Fruit fly (Drosophila melanogaster) whole organism, embryonic: Measurements from ENCODE around the gene CG2841.

Source experiments
- B-H2 ChIP-seq: fragments of 200-800 bp; sonication (Bioruptor generic); optimal IDR thresholded peaks from 2 replicates; lab custom pipeline; 2018; ENCODE audit warnings: missing biosample characterization, mild to moderate bottlenecking, missing genetic modification characterization
- Bgb ChIP-seq: fragments of 200-800 bp; sonication (Bioruptor generic); IDR thresholded peaks from 2 replicates; pipeline ENCODE4 v1.3.6; 2022; ENCODE audit warnings: missing biosample characterization, missing genetic modification characterization; ENCODE audit not compliant: partially characterized antibody
- CG10147 ChIP-seq: fragments of 200-800 bp; sonication (Bioruptor generic); optimal IDR thresholded peaks from 2 replicates; lab custom pipeline; 2019; ENCODE audit warnings: missing biosample characterization, mild to moderate bottlenecking, missing genetic modification characterization, moderate library complexity
- CG10267 ChIP-seq: fragments of 200-800 bp; sonication (Bioruptor generic); optimal IDR thresholded peaks from 2 replicates; lab custom pipeline; 2018; ENCODE audit warnings: missing biosample characterization, mild to moderate bottlenecking, missing genetic modification characterization, moderate library complexity
- CG12299 ChIP-seq: fragments of 200-800 bp; sonication (Bioruptor generic); optimal IDR thresholded peaks from 2 replicates; lab custom pipeline; 2018; ENCODE audit warnings: missing biosample characterization, mild to moderate bottlenecking, missing genetic modification characterization
- CG12659 ChIP-seq: fragments of 200-800 bp; sonication (Bioruptor generic); optimal IDR thresholded peaks from 3 replicates; lab custom pipeline; 2017; ENCODE audit warnings: mild to moderate bottlenecking, missing biosample characterization, missing genetic modification reagents, missing genetic modification characterization
- CG13123 ChIP-seq: fragments of 200-800 bp; sonication (Bioruptor generic); optimal IDR thresholded peaks from 2 replicates; lab custom pipeline; 2016; ENCODE audit warnings: missing biosample characterization, missing genetic modification characterization
- CG14710 ChIP-seq: fragments of 200-800 bp; sonication (Bioruptor generic); optimal IDR thresholded peaks from 3 replicates; lab custom pipeline; 2019; ENCODE audit warnings: missing biosample characterization, mild to moderate bottlenecking, missing genetic modification characterization, moderate library complexity
- CG15073 ChIP-seq: fragments of 200-800 bp; sonication (Bioruptor generic); optimal IDR thresholded peaks from 2 replicates; lab custom pipeline; 2016; ENCODE audit warnings: missing biosample characterization, missing genetic modification characterization
- CG18599 ChIP-seq: fragments of 200-800 bp; sonication (Bioruptor generic); optimal IDR thresholded peaks from 3 replicates; lab custom pipeline; 2017; ENCODE audit warnings: missing biosample characterization, missing genetic modification characterization, mild to moderate bottlenecking, moderate library complexity, missing genetic modification reagents
- CG2116 ChIP-seq: fragments of 200-800 bp; sonication (Bioruptor generic); optimal IDR thresholded peaks from 3 replicates; lab custom pipeline; 2018; ENCODE audit warnings: missing biosample characterization, mild to moderate bottlenecking, missing genetic modification characterization
- CG2129 ChIP-seq: fragments of 200-800 bp; sonication (Bioruptor generic); IDR thresholded peaks from 2 replicates; pipeline ENCODE4 v1.3.6; 2022; ENCODE audit warnings: missing biosample characterization, missing genetic modification characterization; ENCODE audit not compliant: partially characterized antibody
- CG32767 ChIP-seq: fragments of 200-800 bp; sonication (Bioruptor generic); IDR thresholded peaks from 2 replicates; pipeline ENCODE4 v1.3.6; 2022; ENCODE audit warnings: missing biosample characterization, missing genetic modification characterization
- CG3838 ChIP-seq: fragments of 200-800 bp; sonication (Bioruptor generic); optimal IDR thresholded peaks from 3 replicates; lab custom pipeline; 2016; ENCODE audit warnings: missing biosample characterization, missing genetic modification characterization
- CG4328 ChIP-seq: fragments of 200-800 bp; sonication (Bioruptor generic); optimal IDR thresholded peaks from 3 replicates; lab custom pipeline; 2017; ENCODE audit warnings: missing biosample characterization, missing genetic modification reagents, missing genetic modification characterization
- CG4424 ChIP-seq: fragments of 200-800 bp; sonication (Bioruptor generic); optimal IDR thresholded peaks from 3 replicates; lab custom pipeline; 2016; ENCODE audit warnings: missing biosample characterization, missing genetic modification characterization
- CG4820 ChIP-seq: fragments of 200-800 bp; sonication (Bioruptor generic); optimal IDR thresholded peaks from 3 replicates; lab custom pipeline; 2016; ENCODE audit warnings: missing biosample characterization, missing genetic modification characterization
- CG5180 ChIP-seq: fragments of 200-800 bp; sonication (Bioruptor generic); optimal IDR thresholded peaks from 3 replicates; lab custom pipeline; 2017; ENCODE audit warnings: missing biosample characterization, missing genetic modification characterization, mild to moderate bottlenecking, moderate library complexity, missing genetic modification reagents
- CG6272 ChIP-seq: fragments of 200-800 bp; sonication (Bioruptor generic); IDR thresholded peaks from 2 replicates; pipeline ENCODE4 v1.3.6; 2022; ENCODE audit warnings: missing biosample characterization, missing genetic modification characterization
- CG8388 ChIP-seq: fragments of 200-800 bp; sonication (Bioruptor generic); optimal IDR thresholded peaks from 2 replicates; lab custom pipeline; 2019; ENCODE audit warnings: missing biosample characterization, mild to moderate bottlenecking, missing genetic modification characterization, moderate library complexity
- CG9727 ChIP-seq: fragments of 200-800 bp; sonication (Bioruptor generic); optimal IDR thresholded peaks from 3 replicates; lab custom pipeline; 2017; ENCODE audit warnings: missing biosample characterization, mild to moderate bottlenecking, missing genetic modification characterization
- CG9932 ChIP-seq: fragments of 200-800 bp; sonication (Bioruptor generic); IDR thresholded peaks from 2 replicates; pipeline ENCODE4 v1.3.6; 2022; ENCODE audit warnings: missing biosample characterization, missing genetic modification characterization
- CTCF ChIP-seq: fragments of 200-800 bp; sonication (Bioruptor generic); optimal IDR thresholded peaks from 2 replicates; lab custom pipeline; 2017; ENCODE audit warnings: missing biosample characterization, mild to moderate bottlenecking, missing genetic modification characterization, moderate library complexity
- Elba2 ChIP-seq: fragments of 200-800 bp; sonication (Bioruptor generic); optimal IDR thresholded peaks from 3 replicates; lab custom pipeline; 2016; ENCODE audit warnings: missing biosample characterization, missing genetic modification characterization
- Fer1 ChIP-seq: fragments of 200-800 bp; sonication (Bioruptor generic); optimal IDR thresholded peaks from 2 replicates; lab custom pipeline; 2017; ENCODE audit warnings: missing biosample characterization, mild to moderate bottlenecking, missing genetic modification characterization
- Gug ChIP-seq: fragments of 200-800 bp; sonication (Bioruptor generic); IDR thresholded peaks from 4 replicates; pipeline ENCODE4 v1.3.6; 2022; ENCODE audit warnings: missing biosample characterization, missing genetic modification characterization
- H15 ChIP-seq: fragments of 200-800 bp; sonication (Bioruptor generic); IDR thresholded peaks from 3 replicates; pipeline ENCODE4 v1.3.6; 2022; ENCODE audit warnings: missing biosample characterization, missing genetic modification characterization
- Hsf ChIP-seq: fragments of 200-800 bp; sonication (Bioruptor generic); optimal IDR thresholded peaks from 3 replicates; lab custom pipeline; 2016; ENCODE audit warnings: missing biosample characterization, missing genetic modification characterization
- Jarid2 ChIP-seq: fragments of 200-800 bp; sonication (Bioruptor generic); optimal IDR thresholded peaks from 3 replicates; lab custom pipeline; 2017; ENCODE audit warnings: mild to moderate bottlenecking, missing biosample characterization, missing genetic modification reagents, missing genetic modification characterization
- Sry-β ChIP-seq: fragments of 200-800 bp; sonication (Bioruptor generic); optimal IDR thresholded peaks from 2 replicates; lab custom pipeline; 2018; ENCODE audit warnings: missing biosample characterization, mild to moderate bottlenecking, missing genetic modification characterization, moderate library complexity
- Xrp1 ChIP-seq: fragments of 200-800 bp; sonication (Bioruptor generic); IDR thresholded peaks from 2 replicates; pipeline ENCODE4 v1.3.6; 2022; ENCODE audit warnings: missing biosample characterization, missing genetic modification characterization
- ase ChIP-seq: fragments of 200-800 bp; sonication (Bioruptor generic); IDR thresholded peaks from 3 replicates; pipeline ENCODE4 v1.3.6; 2022; ENCODE audit warnings: missing biosample characterization, missing genetic modification characterization
- br ChIP-seq: fragments of >200 bp; optimal IDR thresholded peaks from 2 replicates; lab custom pipeline; 2017
- ci ChIP-seq: fragments of 200-800 bp; sonication (Bioruptor generic); IDR thresholded peaks from 3 replicates; pipeline ENCODE4 v1.3.6; 2022; ENCODE audit warnings: missing biosample characterization, missing genetic modification characterization
- croc ChIP-seq: fragments of 200-800 bp; sonication (Bioruptor generic); conservative IDR thresholded peaks from 3 replicates; pipeline ENCODE4 v1.3.6; 2022; ENCODE audit warnings: missing biosample characterization, missing genetic modification characterization
- cwo ChIP-seq: fragments of 200-800 bp; sonication (Bioruptor generic); optimal IDR thresholded peaks from 3 replicates; lab custom pipeline; 2017; ENCODE audit warnings: missing biosample characterization, missing genetic modification characterization, mild to moderate bottlenecking, moderate library complexity, missing genetic modification reagents
- dysf ChIP-seq: fragments of 200-800 bp; sonication (Bioruptor generic); IDR thresholded peaks from 3 replicates; pipeline ENCODE4 v1.3.6; 2022; ENCODE audit warnings: missing biosample characterization, missing genetic modification characterization
- fd96Cb ChIP-seq: fragments of 200-800 bp; sonication (Bioruptor generic); optimal IDR thresholded peaks from 2 replicates; lab custom pipeline; 2018; ENCODE audit warnings: missing biosample characterization, mild to moderate bottlenecking, missing genetic modification characterization, moderate library complexity
- gsb ChIP-seq: fragments of 200-800 bp; sonication (Bioruptor generic); IDR thresholded peaks from 2 replicates; pipeline ENCODE4 v1.3.6; 2022; ENCODE audit warnings: missing biosample characterization, missing genetic modification characterization
- jigr1 ChIP-seq: fragments of 200-800 bp; sonication (Bioruptor generic); IDR thresholded peaks from 3 replicates; pipeline ENCODE4 v1.3.6; 2022; ENCODE audit warnings: missing biosample characterization, missing genetic modification characterization
- jing ChIP-seq: fragments of 200-800 bp; sonication (Bioruptor generic); optimal IDR thresholded peaks from 2 replicates; lab custom pipeline; 2018; ENCODE audit warnings: missing biosample characterization, mild to moderate bottlenecking, missing genetic modification characterization
- jumu ChIP-seq: fragments of 200-800 bp; sonication (Bioruptor generic); optimal IDR thresholded peaks from 3 replicates; lab custom pipeline; 2016; ENCODE audit warnings: missing biosample characterization, missing genetic modification characterization
- lab ChIP-seq: fragments of 200-800 bp; sonication (Bioruptor generic); optimal IDR thresholded peaks from 3 replicates; lab custom pipeline; 2017; ENCODE audit warnings: missing biosample characterization, missing genetic modification characterization, mild to moderate bottlenecking, moderate library complexity, missing genetic modification reagents
- lilli ChIP-seq: fragments of 200-800 bp; sonication (Bioruptor generic); optimal IDR thresholded peaks from 3 replicates; lab custom pipeline; 2016; ENCODE audit warnings: missing biosample characterization, missing genetic modification characterization
- nom ChIP-seq: fragments of 200-800 bp; sonication (Bioruptor generic); optimal IDR thresholded peaks from 2 replicates; lab custom pipeline; 2017; ENCODE audit warnings: missing biosample characterization, missing genetic modification characterization, mild to moderate bottlenecking, moderate library complexity, missing genetic modification reagents
- org-1 ChIP-seq: fragments of 200-800 bp; sonication (Bioruptor generic); optimal IDR thresholded peaks from 2 replicates; lab custom pipeline; 2017; ENCODE audit warnings: missing biosample characterization, missing genetic modification characterization
- ranshi ChIP-seq: fragments of 200-800 bp; sonication (Bioruptor generic); IDR thresholded peaks from 2 replicates; pipeline ENCODE4 v1.3.6; 2022; ENCODE audit warnings: missing biosample characterization, missing genetic modification characterization
- sc ChIP-seq, 3 experiments: fragments of >200 bp in 2 of 3; fragments of 200-800 bp in 1 of 3; sonication (Bioruptor generic) in 1 of 3; optimal IDR thresholded peaks; 2 replicates in 2 of 3; 3 replicates in 1 of 3; lab custom pipeline; 2017; ENCODE audit warnings: mild to moderate bottlenecking in 1 of 3, missing biosample characterization in 1 of 3, missing genetic modification characterization in 1 of 3, missing genetic modification reagents in 1 of 3
- sima ChIP-seq: fragments of 200-800 bp; sonication (Bioruptor generic); optimal IDR thresholded peaks from 2 replicates; lab custom pipeline; 2016; ENCODE audit warnings: missing biosample characterization, missing genetic modification characterization
- zen2 ChIP-seq: fragments of 200-800 bp; sonication (Bioruptor generic); IDR thresholded peaks from 3 replicates; pipeline ENCODE4 v1.3.6; 2022; ENCODE audit warnings: missing biosample characterization, missing genetic modification characterization; ENCODE audit not compliant: partially characterized antibody

Gene CG2841

dm6 chrX:2396204-2396882, 30.2 kb upstream of the CG2841 start (continued):
- TF ChIP-seq fd96Cb (peak; percentile 64), CG12659 (peak; percentile 24), Hsf (GFP tag; lab: Kevin White, UChicago) (peak; percentile 40), ranshi (GFP tag; lab: Robert Waterston, UW) (no peak), CG2129 (GFP tag; lab: Robert Waterston, UW) (no peak), B-H2 (GFP tag; lab: Kevin White, UChicago) (no peak), lab (peak; percentile 53), CG3838 (GFP tag; lab: Kevin White, UChicago) (no peak), CG6272 (GFP tag; lab: Robert Waterston, UW) (no peak), Fer1 (GFP tag; lab: Kevin White, UChicago) (no peak), CG4820 (GFP tag; lab: Kevin White, UChicago) (peak; percentile 20), lilli (GFP tag; lab: Kevin White, UChicago) (no peak), ase (no peak), CG8388 (GFP tag; lab: Kevin White, UChicago) (peak; percentile 42), br (no peak), CG18599 (GFP tag; lab: Kevin White, UChicago) (peak; percentile 50), Elba2 (GFP tag; lab: Kevin White, UChicago) (no peak), CG10267 (tag; lab: Kevin White, UChicago) (peak; percentile 49), Xrp1 (GFP tag; lab: Robert Waterston, UW) (peak; percentile 72), CG9727 (GFP tag; lab: Kevin White, UChicago) (peak; percentile 47), jumu (GFP tag; lab: Kevin White, UChicago) (no peak), jigr1 (GFP tag; lab: Robert Waterston, UW) (no peak), croc (GFP tag; lab: Robert Waterston, UW) (peak; percentile 41; the same call in 1 of the 3 replicates), Bgb (GFP tag; lab: Robert Waterston, UW) (no peak), Jarid2 (GFP tag; lab: Kevin White, UChicago) (peak; percentile 31), CG15073 (GFP tag; lab: Kevin White, UChicago) (no peak), CG4328 (GFP tag; lab: Kevin White, UChicago) (no peak), CG13123 (GFP tag; lab: Kevin White, UChicago) (no peak), ci (GFP tag; lab: Robert Waterston, UW) (peak; percentile 45; the same call in 1 of the 3 replicates), CG5180 (GFP tag; lab: Kevin White, UChicago) (peak; percentile 10), nom (GFP tag; lab: Kevin White, UChicago) (no peak), CG32767 (no peak), cwo (GFP tag; lab: Kevin White, UChicago) (no peak), CG10147 (GFP tag; lab: Kevin White, UChicago) (no peak), H15 (GFP tag; lab: Robert Waterston, UW) (no peak), CTCF (GFP tag; lab: Kevin White, UChicago) (no peak), dysf (peak; percentile 41; the same call in 1 of the 3 replicates), CG4424 (GFP tag; lab: Kevin White, UChicago) (peak; percentile 59), gsb (GFP tag; lab: Robert Waterston, UW) (no peak), jing (GFP tag; lab: Kevin White, UChicago) (no peak), sc (optimal IDR thresholded peaks at IDR 0.05; lab: Kevin White, UChicago) (no peak), sc (GFP tag; optimal IDR thresholded peaks at IDR 0.05; lab: Kevin White, UChicago) (peak; percentile 45), org-1 (GFP tag; lab: Kevin White, UChicago) (peak; percentile 20), CG9932 (GFP tag; lab: Robert Waterston, UW) (no peak), CG2116 (GFP tag; lab: Kevin White, UChicago) (no peak), Gug (GFP tag; lab: Robert Waterston, UW) (no peak), CG12299 (tag; lab: Kevin White, UChicago) (no peak), zen2 (no peak), Sry-β (GFP tag; lab: Kevin White, UChicago) (no peak), CG14710 (tag; lab: Kevin White, UChicago) (peak; percentile 57), sima (no peak)
